Worm (Caenorhabditis elegans): Measurements from ENCODE around the gene F46F5.11.

DNA sequence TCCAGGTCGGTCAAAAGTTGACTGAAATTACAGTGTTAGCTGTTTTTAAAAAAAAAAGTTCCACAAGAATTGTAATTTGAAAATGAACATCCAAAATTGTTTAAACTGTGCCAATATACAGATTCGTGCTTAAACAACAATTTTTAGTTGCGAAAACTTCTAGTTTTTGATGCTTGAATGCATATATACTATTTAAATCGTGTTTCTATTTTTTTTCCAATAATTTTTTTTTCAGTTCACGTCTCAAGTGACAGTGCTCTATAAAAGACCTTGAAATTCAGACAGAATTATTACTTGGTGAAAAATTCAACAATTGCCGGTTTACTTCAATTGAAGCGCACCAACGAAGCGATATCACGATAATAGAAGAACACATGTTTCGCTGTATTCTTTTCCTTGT is 21.6 kb upstream of the F46F5.11 start, which contains the start of gene F46F5.16:
- TF ChIP-seq flt-1 (GFP tag; IDR thresholded peaks at IDR 0.05): no peak
- TF ChIP-seq cog-1 (tag; optimal IDR thresholded peaks at IDR 0.05): no peak
- TF ChIP-seq ztf-29 (GFP tag; IDR thresholded peaks at IDR 0.05): no peak
- no peak for TF ChIP-seq med-1 (GFP tag; optimal IDR thresholded peaks at IDR 0.05; ENCODE audit: insufficient read depth)
- TF ChIP-seq tab-1 (GFP tag; IDR thresholded peaks at IDR 0.05): no peak
- TF ChIP-seq T22C8.4 (GFP tag; IDR thresholded peaks at IDR 0.05): no peak
- TF ChIP-seq ref-1 (GFP tag; conservative IDR thresholded peaks at IDR 0.05): no peak
- TF ChIP-seq ztf-23 (GFP tag; IDR thresholded peaks at IDR 0.05): no peak
- TF ChIP-seq klf-2 (GFP tag; conservative IDR thresholded peaks at IDR 0.05): no peak
